Worm (Caenorhabditis elegans) whole organism, L4 larva: Measurements from ENCODE around the gene nas-13.
A peak's percentile ranks its signal among the peaks of the same experiment; 100 is the strongest.

Experiments used
- F10B5.3 ChIP-seq: sonication (generic microtip); optimal IDR thresholded peaks from 2 replicates; lab custom pipeline; 2016; ENCODE audit warnings: mild to moderate bottlenecking, missing genetic modification characterization, missing compliant biosample characterization
- F44E2.7 ChIP-seq: fragments of 200-800 bp; sonication (Bioruptor generic); IDR thresholded peaks from 2 replicates; pipeline ENCODE4 v2.1.2; 2022; ENCODE audit warnings: missing genetic modification characterization, missing compliant biosample characterization
- F49E8.2 ChIP-seq: sonication (generic microtip); optimal IDR thresholded peaks from 2 replicates; lab custom pipeline; 2016; ENCODE audit warnings: missing compliant biosample characterization, mild to moderate bottlenecking, missing genetic modification characterization, borderline replicate concordance
- T20F7.1 ChIP-seq: fragments of 200-800 bp; sonication (Bioruptor generic); optimal IDR thresholded peaks from 2 replicates; lab custom pipeline; 2018; ENCODE audit warnings: mild to moderate bottlenecking, missing genetic modification characterization, missing compliant biosample characterization
- Y105C5A.15 ChIP-seq: fragments of 200-800 bp; sonication (Bioruptor generic); IDR thresholded peaks from 2 replicates; pipeline ENCODE4 v1.3.6; 2022; ENCODE audit warnings: missing genetic modification characterization, missing compliant biosample characterization
- Y75B8A.6 ChIP-seq: fragments of 200-800 bp; sonication (Bioruptor generic); IDR thresholded peaks from 2 replicates; pipeline ENCODE4 v1.3.6; 2022; ENCODE audit warnings: missing genetic modification reagents, missing genetic modification characterization, missing compliant biosample characterization
- aha-1 ChIP-seq: fragments of 150-350 bp; peaks from one replicate; lab custom pipeline; 2014; ENCODE audit warnings: missing biosample characterization, missing genetic modification characterization
- aly-2 ChIP-seq: sonication (generic microtip); optimal IDR thresholded peaks from 2 replicates; lab custom pipeline; 2018; ENCODE audit warnings: missing biosample characterization, missing genetic modification characterization
- ama-1 ChIP-seq: fragments of 150-350 bp; optimal IDR thresholded peaks from 2 replicates; lab custom pipeline; 2014; ENCODE audit warnings: inconsistent platforms, mixed read lengths
- attf-4 ChIP-seq: sonication (generic microtip); optimal IDR thresholded peaks from 3 replicates; lab custom pipeline; 2017; ENCODE audit warnings: missing biosample characterization, missing genetic modification characterization
- ceh-28 ChIP-seq: fragments of 150-350 bp; optimal IDR thresholded peaks from 2 replicates; lab custom pipeline; 2014; ENCODE audit warnings: missing biosample characterization, missing genetic modification reagents, missing genetic modification characterization
- ceh-32 ChIP-seq: sonication (generic microtip); optimal IDR thresholded peaks from 2 replicates; lab custom pipeline; 2016; ENCODE audit warnings: mild to moderate bottlenecking, missing genetic modification characterization, missing compliant biosample characterization; ENCODE audit not compliant: poor library complexity
- ceh-44 ChIP-seq: fragments of 200-800 bp; sonication (Bioruptor generic); IDR thresholded peaks from 2 replicates; pipeline ENCODE4 v1.3.6; 2022; ENCODE audit warnings: missing genetic modification reagents, missing genetic modification characterization, missing compliant biosample characterization
- daf-12 ChIP-seq: fragments of 150-350 bp; optimal IDR thresholded peaks from 2 replicates; lab custom pipeline; 2014; ENCODE audit warnings: missing biosample characterization, missing genetic modification reagents, missing genetic modification characterization
- daf-8 ChIP-seq: fragments of 200-800 bp; sonication (Bioruptor generic); IDR thresholded peaks from 2 replicates; pipeline ENCODE4 v1.3.6; 2022; ENCODE audit warnings: missing genetic modification characterization, missing compliant biosample characterization
- dmd-8 ChIP-seq: fragments of 200-800 bp; sonication (Bioruptor generic); IDR thresholded peaks from 2 replicates; pipeline ENCODE4 v1.3.6; 2022; ENCODE audit warnings: missing genetic modification characterization, missing compliant biosample characterization
- dmd-9 ChIP-seq: fragments of 200-800 bp; sonication (Bioruptor generic); IDR thresholded peaks from 2 replicates; pipeline ENCODE4 v1.3.6; 2022; ENCODE audit warnings: missing genetic modification reagents, missing genetic modification characterization, missing compliant biosample characterization
- duxl-1 ChIP-seq: sonication (generic microtip); optimal IDR thresholded peaks from 2 replicates; lab custom pipeline; 2016; ENCODE audit warnings: mild to moderate bottlenecking, missing genetic modification characterization, moderate library complexity, missing compliant biosample characterization; ENCODE audit not compliant: poor library complexity
- dve-1 ChIP-seq: sonication (generic microtip); optimal IDR thresholded peaks from 2 replicates; lab custom pipeline; 2017; ENCODE audit warnings: antibody characterized with exemption, mild to moderate bottlenecking, missing genetic modification characterization, missing compliant biosample characterization; ENCODE audit not compliant: insufficient read depth
- egl-27 ChIP-seq: sonication (generic microtip); optimal IDR thresholded peaks from 3 replicates; lab custom pipeline; 2017; ENCODE audit warnings: missing biosample characterization, missing genetic modification reagents, missing genetic modification characterization
- fkh-10 ChIP-seq: fragments of 150-350 bp; optimal IDR thresholded peaks from 2 replicates; lab custom pipeline; 2014; ENCODE audit warnings: missing biosample characterization, missing genetic modification reagents, missing genetic modification characterization
- hif-1 ChIP-seq, 2 experiments: sonication (generic microtip); optimal IDR thresholded peaks; 2 replicates each; lab custom pipeline; 2016 to 2017; ENCODE audit warnings: missing compliant biosample characterization in 2 of 2, missing genetic modification characterization in 2 of 2, missing genetic modification reagents in 2 of 2, missing genotype in 2 of 2, mild to moderate bottlenecking in 1 of 2
- hlh-30 ChIP-seq: sonication (generic microtip); optimal IDR thresholded peaks from 2 replicates; lab custom pipeline; 2017; ENCODE audit warnings: antibody characterized with exemption, mild to moderate bottlenecking, missing genetic modification characterization, missing compliant biosample characterization; ENCODE audit not compliant: insufficient read depth
- hmg-1.1 ChIP-seq: fragments of 200-800 bp; sonication (Bioruptor generic); IDR thresholded peaks from 2 replicates; pipeline ENCODE4 v1.3.6; 2022; ENCODE audit warnings: missing genetic modification reagents, missing genetic modification characterization, missing compliant biosample characterization
- lin-1 ChIP-seq: fragments of 200-800 bp; sonication (Bioruptor generic); IDR thresholded peaks from 2 replicates; pipeline ENCODE4 v1.3.6; 2022; ENCODE audit warnings: missing genetic modification reagents, missing genetic modification characterization, missing compliant biosample characterization
- lin-15B ChIP-seq: fragments of 150-350 bp; sonication (generic microtip); optimal IDR thresholded peaks from 3 replicates; lab custom pipeline; 2014; ENCODE audit warnings: missing biosample characterization, missing genetic modification characterization
- lin-38 ChIP-seq: fragments of 200-800 bp; sonication (Bioruptor generic); IDR thresholded peaks from 2 replicates; pipeline ENCODE4 v1.3.6; 2022; ENCODE audit warnings: missing genetic modification reagents, missing genetic modification characterization, missing compliant biosample characterization
- lsy-2 ChIP-seq, 2 experiments: fragments of 150-350 bp in 1 of 2; sonication (generic microtip) in 1 of 2; optimal IDR thresholded peaks; 2 replicates each; lab custom pipeline; 2014 to 2017; ENCODE audit warnings: missing biosample characterization in 2 of 2, missing genetic modification characterization in 2 of 2
- madf-9 ChIP-seq: fragments of 200-800 bp; sonication (Bioruptor generic); conservative IDR thresholded peaks from 2 replicates; pipeline ENCODE4 v1.3.6; 2022; ENCODE audit warnings: missing genetic modification reagents, missing genetic modification characterization, missing compliant biosample characterization
- mdl-1 ChIP-seq, 2 experiments: fragments of 150-350 bp in 1 of 2; sonication (generic microtip) in 1 of 2; optimal IDR thresholded peaks; 2 replicates each; lab custom pipeline; 2014 to 2017; ENCODE audit warnings: missing biosample characterization in 2 of 2, missing genetic modification characterization in 2 of 2
- mdt-29 ChIP-seq: fragments of 200-800 bp; sonication (Bioruptor generic); IDR thresholded peaks from 2 replicates; pipeline ENCODE4 v1.3.6; 2022; ENCODE audit warnings: missing genetic modification reagents, missing genetic modification characterization, missing compliant biosample characterization
- mxl-2 ChIP-seq: fragments of 200-800 bp; sonication (Bioruptor generic); conservative IDR thresholded peaks from 2 replicates; pipeline ENCODE4 v1.3.6; 2022; ENCODE audit warnings: missing genetic modification reagents, missing genetic modification characterization, missing compliant biosample characterization
- nhr-10 ChIP-seq: fragments of 150-350 bp; optimal IDR thresholded peaks from 2 replicates; lab custom pipeline; 2014; ENCODE audit warnings: missing biosample characterization, missing genetic modification characterization
- nhr-102 ChIP-seq: sonication (generic microtip); optimal IDR thresholded peaks from 2 replicates; lab custom pipeline; 2016; ENCODE audit warnings: mild to moderate bottlenecking, missing genetic modification characterization, moderate library complexity, missing compliant biosample characterization
- nhr-11 ChIP-seq: fragments of 150-350 bp; optimal IDR thresholded peaks from 2 replicates; lab custom pipeline; 2014; ENCODE audit warnings: missing biosample characterization, missing genetic modification characterization
- nhr-25 ChIP-seq: sonication (generic microtip); optimal IDR thresholded peaks from 2 replicates; lab custom pipeline; 2017; ENCODE audit warnings: missing genetic modification characterization, mild to moderate bottlenecking, missing compliant biosample characterization, antibody characterized with exemption, moderate library complexity, borderline replicate concordance; ENCODE audit not compliant: insufficient read depth
- nhr-28 ChIP-seq: fragments of 150-350 bp; optimal IDR thresholded peaks from 2 replicates; lab custom pipeline; 2014; ENCODE audit warnings: missing biosample characterization, missing genetic modification characterization
- nhr-41 ChIP-seq: fragments of 200-800 bp; sonication (Bioruptor generic); IDR thresholded peaks from 2 replicates; pipeline ENCODE4 v1.3.6; 2022; ENCODE audit warnings: missing genetic modification reagents, missing genetic modification characterization, missing compliant biosample characterization
- nhr-48 ChIP-seq: sonication (generic microtip); optimal IDR thresholded peaks from 2 replicates; lab custom pipeline; 2016; ENCODE audit warnings: mild to moderate bottlenecking, missing genetic modification characterization, missing compliant biosample characterization
- nhr-6 ChIP-seq: fragments of 150-350 bp; optimal IDR thresholded peaks from 2 replicates; lab custom pipeline; 2014; ENCODE audit warnings: missing biosample characterization, missing genetic modification characterization
- saeg-2 ChIP-seq: fragments of 200-800 bp; sonication (Bioruptor generic); IDR thresholded peaks from 2 replicates; pipeline ENCODE4 v1.3.6; 2022; ENCODE audit warnings: missing genetic modification reagents, missing genetic modification characterization, missing compliant biosample characterization
- sdz-12 ChIP-seq: fragments of 200-800 bp; sonication (Bioruptor generic); optimal IDR thresholded peaks from 2 replicates; lab custom pipeline; 2018; ENCODE audit warnings: mild to moderate bottlenecking, missing genetic modification characterization, missing compliant biosample characterization
- snpc-4 ChIP-seq: fragments of 150-350 bp; optimal IDR thresholded peaks from 2 replicates; lab custom pipeline; 2014; ENCODE audit warnings: missing biosample characterization, missing genetic modification characterization
- spr-1 ChIP-seq: sonication (generic microtip); optimal IDR thresholded peaks from 2 replicates; lab custom pipeline; 2016; ENCODE audit warnings: mild to moderate bottlenecking, missing genetic modification characterization, missing compliant biosample characterization
- tag-97 ChIP-seq: fragments of 200-800 bp; sonication (Bioruptor generic); IDR thresholded peaks from 2 replicates; pipeline ENCODE4 v1.3.6; 2022; ENCODE audit warnings: missing genetic modification characterization, missing compliant biosample characterization
- tra-1 ChIP-seq: fragments of 200-800 bp; sonication (Bioruptor generic); IDR thresholded peaks from 2 replicates; pipeline ENCODE4 v1.3.6; 2022; ENCODE audit warnings: missing genetic modification reagents, missing genetic modification characterization, missing compliant biosample characterization
- zfp-3 ChIP-seq: fragments of 200-800 bp; sonication (Bioruptor generic); conservative IDR thresholded peaks from 2 replicates; pipeline ENCODE4 v1.3.6; 2022; ENCODE audit warnings: missing genetic modification reagents, missing genetic modification characterization, missing compliant biosample characterization
- zip-11 ChIP-seq: fragments of 200-800 bp; sonication (Bioruptor generic); IDR thresholded peaks from 2 replicates; pipeline ENCODE4 v1.3.6; 2022; ENCODE audit warnings: missing genetic modification characterization, missing compliant biosample characterization
- zip-2 ChIP-seq: fragments of 150-350 bp; optimal IDR thresholded peaks from 2 replicates; lab custom pipeline; 2014; ENCODE audit warnings: missing biosample characterization, missing genetic modification characterization
- ztf-11 ChIP-seq: fragments of 150-350 bp; optimal IDR thresholded peaks from 2 replicates; lab custom pipeline; 2014; ENCODE audit warnings: missing biosample characterization, missing genetic modification characterization

nas-13 gene

ce11 chrX:15423708-15424423 lies 4.2 kb downstream of the nas-13 start (continued):
- TF ChIP-seq nhr-25 (tag; lab: Kevin White, UChicago): no peak
- no peak for TF ChIP-seq Y105C5A.15 (GFP tag; lab: Robert Waterston, UW)
- TF ChIP-seq aha-1: no peak
- TF ChIP-seq zip-11 (GFP tag; lab: Robert Waterston, UW): no peak
- no peak for TF ChIP-seq attf-4 (tag; lab: Kevin White, UChicago)
- TF ChIP-seq T20F7.1: no peak
- TF ChIP-seq fkh-10 (GFP tag; lab: Kevin White, UChicago): no peak
- TF ChIP-seq ceh-44 (GFP tag; lab: Robert Waterston, UW): no peak
- no peak for TF ChIP-seq dmd-8 (GFP tag; lab: Robert Waterston, UW)
- no peak for TF ChIP-seq aly-2 (tag; lab: Kevin White, UChicago)
- no peak for TF ChIP-seq snpc-4 (tag; lab: Kevin White, UChicago)
- TF ChIP-seq daf-12 (tag; lab: Kevin White, UChicago): no peak
- peak; percentile 55 for TF ChIP-seq dve-1 (tag; lab: Kevin White, UChicago)
- no peak for TF ChIP-seq F44E2.7 (GFP tag; lab: Robert Waterston, UW)
- TF ChIP-seq mxl-2: no peak
- TF ChIP-seq spr-1 (tag; lab: Kevin White, UChicago): no peak
- no peak for TF ChIP-seq lin-38 (GFP tag; lab: Robert Waterston, UW)
- TF ChIP-seq hif-1 (tag; optimal IDR thresholded peaks at IDR 0.05; lab: Kevin White, UChicago): no peak
- no peak for TF ChIP-seq nhr-10 (tag; lab: Kevin White, UChicago)
- TF ChIP-seq F49E8.2 (tag; lab: Kevin White, UChicago): no peak
- peak; percentile 79 for TF ChIP-seq hlh-30 (tag; lab: Kevin White, UChicago)
- TF ChIP-seq nhr-48 (tag; lab: Kevin White, UChicago): peak; percentile 38
- TF ChIP-seq nhr-41: 0 out of 2 replicates have a peak, but pooled peaks have one; percentile 8
- TF ChIP-seq Y75B8A.6 (GFP tag; lab: Robert Waterston, UW): no peak
- TF ChIP-seq mdt-29: no peak
- TF ChIP-seq lin-15B: no peak
- TF ChIP-seq ztf-11 (tag; lab: Kevin White, UChicago): no peak
- no peak for TF ChIP-seq madf-9 (GFP tag; lab: Robert Waterston, UW)
- no peak for TF ChIP-seq ceh-28
- peak; percentile 79 for TF ChIP-seq tra-1
- TF ChIP-seq nhr-102 (tag; lab: Kevin White, UChicago): peak; percentile 34
- no peak for TF ChIP-seq zfp-3 (GFP tag; lab: Robert Waterston, UW)
- 0 out of 2 replicates have a peak, but pooled peaks have one; percentile 11 for TF ChIP-seq hmg-1.1 (GFP tag; lab: Robert Waterston, UW)
- TF ChIP-seq nhr-28 (tag; lab: Kevin White, UChicago): peak; percentile 92
- no peak for TF ChIP-seq lsy-2 (tag; optimal IDR thresholded peaks at IDR 0.05; lab: Kevin White, UChicago)
- peak; percentile 63; the same call in 1 of the 2 replicates for TF ChIP-seq lin-1 (GFP tag; lab: Robert Waterston, UW)
- no peak for TF ChIP-seq zip-2 (tag; lab: Kevin White, UChicago)
- no peak for TF ChIP-seq ceh-32 (tag; lab: Kevin White, UChicago)
- no peak for TF ChIP-seq ama-1 (lab: Kevin White, UChicago)
- no peak for TF ChIP-seq egl-27
- TF ChIP-seq F10B5.3 (tag; lab: Kevin White, UChicago): no peak
- no peak for TF ChIP-seq daf-8
- no peak for TF ChIP-seq nhr-11 (tag; lab: Kevin White, UChicago)
- TF ChIP-seq dmd-9 (GFP tag; lab: Robert Waterston, UW): no peak
- TF ChIP-seq tag-97 (GFP tag; lab: Robert Waterston, UW): no peak
- TF ChIP-seq mdl-1 (tag; optimal IDR thresholded peaks at IDR 0.05; lab: Kevin White, UChicago): peak; percentile 29 to 67
- TF ChIP-seq saeg-2 (GFP tag; lab: Robert Waterston, UW): no peak
- no peak for TF ChIP-seq nhr-6 (tag; lab: Kevin White, UChicago)
- TF ChIP-seq duxl-1: no peak
- TF ChIP-seq sdz-12 (GFP tag; lab: Kevin White, UChicago): no peak
